Fruit fly (Drosophila melanogaster) whole organism, embryonic: ENCODE data around the gene Ptp4E.

Experiments
- Ada2b ChIP-seq: fragments of 200-800 bp; sonication (Bioruptor generic); IDR thresholded peaks from 2 replicates; pipeline ENCODE4 v1.3.6; 2022; ENCODE audit warnings: missing biosample characterization, missing genetic modification characterization
- Aef1 ChIP-seq: fragments of 200-800 bp; sonication (Bioruptor generic); IDR thresholded peaks from 3 replicates; pipeline ENCODE4 v1.3.6; 2022; ENCODE audit warnings: missing biosample characterization, missing genetic modification characterization
- Atf6 ChIP-seq: fragments of 200-800 bp; sonication (Bioruptor generic); IDR thresholded peaks from 2 replicates; pipeline ENCODE4 v1.3.6; 2022; ENCODE audit warnings: missing biosample characterization, missing genetic modification characterization
- Blimp-1 ChIP-seq: fragments of 200-800 bp; sonication (Bioruptor generic); optimal IDR thresholded peaks from 3 replicates; lab custom pipeline; 2018; ENCODE audit warnings: missing biosample characterization, missing genetic modification characterization, mild to moderate bottlenecking, moderate library complexity, missing genetic modification reagents
- CG12219 ChIP-seq: fragments of 200-800 bp; sonication (Bioruptor generic); optimal IDR thresholded peaks from 3 replicates; lab custom pipeline; 2018; ENCODE audit warnings: missing biosample characterization, mild to moderate bottlenecking, missing genetic modification characterization
- CG12299 ChIP-seq: fragments of 200-800 bp; sonication (Bioruptor generic); optimal IDR thresholded peaks from 2 replicates; lab custom pipeline; 2018; ENCODE audit warnings: missing biosample characterization, mild to moderate bottlenecking, missing genetic modification characterization
- CG14441 ChIP-seq: fragments of 200-800 bp; sonication (Bioruptor generic); IDR thresholded peaks from 2 replicates; pipeline ENCODE4 v1.3.6; 2022; ENCODE audit warnings: missing biosample characterization, missing genetic modification characterization
- CG15601 ChIP-seq: fragments of 200-800 bp; sonication (Bioruptor generic); optimal IDR thresholded peaks from 3 replicates; lab custom pipeline; 2019; ENCODE audit warnings: missing biosample characterization, mild to moderate bottlenecking, missing genetic modification characterization, moderate library complexity
- CG1602 ChIP-seq: fragments of 200-800 bp; sonication (Bioruptor generic); optimal IDR thresholded peaks from 3 replicates; lab custom pipeline; 2016; ENCODE audit warnings: missing biosample characterization, missing genetic modification characterization
- CG17829 ChIP-seq: fragments of 200-800 bp; optimal IDR thresholded peaks from 2 replicates; lab custom pipeline; 2019; ENCODE audit warnings: missing biosample characterization, mild to moderate bottlenecking, missing genetic modification characterization, moderate library complexity
- CG18011 ChIP-seq: fragments of 200-800 bp; sonication (Bioruptor generic); optimal IDR thresholded peaks from 2 replicates; lab custom pipeline; 2017; ENCODE audit warnings: missing biosample characterization, missing genetic modification characterization, mild to moderate bottlenecking, moderate library complexity, missing genotype
- CG2202 ChIP-seq: fragments of 200-800 bp; sonication (Bioruptor generic); optimal IDR thresholded peaks from 2 replicates; lab custom pipeline; 2018; ENCODE audit warnings: missing biosample characterization, mild to moderate bottlenecking, missing genetic modification characterization
- CG2875 ChIP-seq: fragments of 200-800 bp; sonication (Bioruptor generic); optimal IDR thresholded peaks from 2 replicates; lab custom pipeline; 2017; ENCODE audit warnings: missing biosample characterization, mild to moderate bottlenecking, missing genetic modification characterization, missing genetic modification reagents
- CG30403 ChIP-seq: fragments of 200-800 bp; sonication (Bioruptor generic); optimal IDR thresholded peaks from 3 replicates; lab custom pipeline; 2016; ENCODE audit warnings: missing biosample characterization, missing genetic modification characterization
- CG31365 ChIP-seq: fragments of 200-800 bp; sonication (Bioruptor generic); optimal IDR thresholded peaks from 2 replicates; lab custom pipeline; 2018; ENCODE audit warnings: missing biosample characterization, mild to moderate bottlenecking, missing genetic modification characterization
- CG31388 ChIP-seq: fragments of 200-800 bp; sonication (Bioruptor generic); optimal IDR thresholded peaks from 2 replicates; lab custom pipeline; 2016; ENCODE audit warnings: missing biosample characterization, missing genetic modification characterization
- CG6683 ChIP-seq: fragments of 200-800 bp; sonication (Bioruptor generic); optimal IDR thresholded peaks from 2 replicates; lab custom pipeline; 2017; ENCODE audit warnings: missing biosample characterization, mild to moderate bottlenecking, missing genetic modification characterization, missing genetic modification reagents
- CG6689 ChIP-seq: fragments of 200-800 bp; sonication (Bioruptor generic); IDR thresholded peaks from 2 replicates; pipeline ENCODE4 v1.3.6; 2022; ENCODE audit warnings: missing biosample characterization, missing genetic modification characterization
- CG6854 ChIP-seq: fragments of 200-800 bp; sonication (Bioruptor generic); optimal IDR thresholded peaks from 3 replicates; lab custom pipeline; 2017; ENCODE audit warnings: missing biosample characterization, mild to moderate bottlenecking, missing genetic modification characterization
- CG9932 ChIP-seq: fragments of 200-800 bp; sonication (Bioruptor generic); IDR thresholded peaks from 2 replicates; pipeline ENCODE4 v1.3.6; 2022; ENCODE audit warnings: missing biosample characterization, missing genetic modification characterization
- CTCF ChIP-seq: fragments of 200-800 bp; sonication (Bioruptor generic); optimal IDR thresholded peaks from 2 replicates; lab custom pipeline; 2017; ENCODE audit warnings: missing biosample characterization, mild to moderate bottlenecking, missing genetic modification characterization, moderate library complexity
- D19B ChIP-seq: fragments of 200-800 bp; sonication (Bioruptor generic); optimal IDR thresholded peaks from 2 replicates; lab custom pipeline; 2017; ENCODE audit warnings: missing biosample characterization, mild to moderate bottlenecking, missing genetic modification characterization
- Elba2 ChIP-seq: fragments of 200-800 bp; sonication (Bioruptor generic); optimal IDR thresholded peaks from 3 replicates; lab custom pipeline; 2016; ENCODE audit warnings: missing biosample characterization, missing genetic modification characterization
- Neu2 ChIP-seq: fragments of 200-800 bp; sonication (Bioruptor generic); optimal IDR thresholded peaks from 3 replicates; lab custom pipeline; 2016; ENCODE audit warnings: missing biosample characterization, missing genetic modification characterization, borderline replicate concordance
- Nf-YA ChIP-seq: fragments of 200-800 bp; sonication (Bioruptor generic); IDR thresholded peaks from 2 replicates; pipeline ENCODE4 v1.3.6; 2022; ENCODE audit warnings: missing biosample characterization, missing genetic modification characterization
- Poxn ChIP-seq: fragments of 200-800 bp; sonication (Bioruptor generic); IDR thresholded peaks from 2 replicates; pipeline ENCODE4 v1.3.6; 2022; ENCODE audit warnings: missing biosample characterization, missing genetic modification characterization
- ac ChIP-seq: fragments of 200-800 bp; sonication (Bioruptor generic); optimal IDR thresholded peaks from 3 replicates; lab custom pipeline; 2017; ENCODE audit warnings: missing biosample characterization, mild to moderate bottlenecking, missing genetic modification characterization
- ara ChIP-seq: fragments of 200-800 bp; sonication (Bioruptor generic); IDR thresholded peaks from 2 replicates; pipeline ENCODE4 v1.3.6; 2022; ENCODE audit warnings: missing biosample characterization, missing genetic modification characterization
- bcd ChIP-seq: fragments of 200-800 bp; sonication (Bioruptor generic); optimal IDR thresholded peaks from 2 replicates; lab custom pipeline; 2017; ENCODE audit warnings: missing biosample characterization, mild to moderate bottlenecking, missing genetic modification characterization
- bowl ChIP-seq: fragments of 200-800 bp; sonication (Bioruptor generic); IDR thresholded peaks from 2 replicates; pipeline ENCODE4 v1.3.6; 2022; ENCODE audit warnings: missing biosample characterization, missing genetic modification characterization
- br ChIP-seq: fragments of >200 bp; optimal IDR thresholded peaks from 2 replicates; lab custom pipeline; 2017
- caup ChIP-seq: fragments of 200-800 bp; sonication (Bioruptor generic); optimal IDR thresholded peaks from 3 replicates; lab custom pipeline; 2017; ENCODE audit warnings: missing biosample characterization, mild to moderate bottlenecking, missing genetic modification characterization, moderate library complexity; ENCODE audit not compliant: severe bottlenecking
- en ChIP-seq: fragments of 200-800 bp; sonication (Bioruptor generic); optimal IDR thresholded peaks from 2 replicates; lab custom pipeline; 2016; ENCODE audit warnings: missing biosample characterization, missing genetic modification characterization
- fd64A ChIP-seq: fragments of 200-800 bp; sonication (Bioruptor generic); optimal IDR thresholded peaks from 3 replicates; lab custom pipeline; 2018; ENCODE audit warnings: missing biosample characterization, mild to moderate bottlenecking, missing genetic modification characterization
- fru ChIP-seq: fragments of >200 bp; optimal IDR thresholded peaks from 2 replicates; lab custom pipeline; 2017
- gsb-n ChIP-seq: fragments of 200-800 bp; sonication (Bioruptor generic); optimal IDR thresholded peaks from 3 replicates; lab custom pipeline; 2018; ENCODE audit warnings: missing biosample characterization, mild to moderate bottlenecking, missing genetic modification characterization
- kni ChIP-seq: fragments of 200-800 bp; sonication (Bioruptor generic); optimal IDR thresholded peaks from 3 replicates; lab custom pipeline; 2017; ENCODE audit warnings: mild to moderate bottlenecking, missing biosample characterization, missing genetic modification reagents, missing genetic modification characterization
- mld ChIP-seq: fragments of 200-800 bp; sonication (Bioruptor generic); IDR thresholded peaks from 3 replicates; pipeline ENCODE4 v1.3.6; 2022; ENCODE audit warnings: missing biosample characterization, missing genetic modification characterization; ENCODE audit not compliant: partially characterized antibody
- nau ChIP-seq: fragments of 200-800 bp; sonication (Bioruptor generic); optimal IDR thresholded peaks from 3 replicates; lab custom pipeline; 2017; ENCODE audit warnings: missing biosample characterization, mild to moderate bottlenecking, missing genetic modification characterization, missing genetic modification reagents
- onecut ChIP-seq: fragments of 200-800 bp; sonication (Bioruptor generic); IDR thresholded peaks from 2 replicates; pipeline ENCODE4 v1.3.6; 2022; ENCODE audit warnings: missing biosample characterization, missing genetic modification characterization
- sens ChIP-seq: fragments of 200-800 bp; sonication (Bioruptor generic); peaks from one replicate; lab custom pipeline; 2016; ENCODE audit warnings: missing biosample characterization, missing genetic modification characterization
- sim ChIP-seq: fragments of 200-800 bp; sonication (Bioruptor generic); IDR thresholded peaks from 2 replicates; pipeline ENCODE4 v1.3.6; 2022; ENCODE audit warnings: missing biosample characterization, missing genetic modification characterization
- stc ChIP-seq: fragments of 200-800 bp; sonication (Bioruptor generic); IDR thresholded peaks from 2 replicates; pipeline ENCODE4 v1.3.6; 2022; ENCODE audit warnings: missing biosample characterization, missing genetic modification characterization
- stwl ChIP-seq: fragments of 200-800 bp; sonication (Bioruptor generic); optimal IDR thresholded peaks from 3 replicates; lab custom pipeline; 2018; ENCODE audit warnings: missing biosample characterization, mild to moderate bottlenecking, missing genetic modification characterization, moderate library complexity
- sug ChIP-seq: fragments of 200-800 bp; optimal IDR thresholded peaks from 2 replicates; lab custom pipeline; 2019; ENCODE audit warnings: missing biosample characterization, mild to moderate bottlenecking, missing genetic modification characterization, moderate library complexity
- tap ChIP-seq: fragments of 200-800 bp; optimal IDR thresholded peaks from 3 replicates; lab custom pipeline; 2019; ENCODE audit warnings: missing biosample characterization, mild to moderate bottlenecking, missing genetic modification characterization, moderate library complexity
- tio ChIP-seq: fragments of 200-800 bp; sonication (Bioruptor generic); optimal IDR thresholded peaks from 2 replicates; lab custom pipeline; 2017; ENCODE audit warnings: missing biosample characterization, missing genetic modification characterization, inconsistent platforms
- tup ChIP-seq: fragments of 200-800 bp; sonication (Bioruptor generic); optimal IDR thresholded peaks from 2 replicates; lab custom pipeline; 2016; ENCODE audit warnings: missing biosample characterization, mild to moderate bottlenecking, missing genetic modification characterization, moderate library complexity
- tx ChIP-seq: fragments of 200-800 bp; sonication (Bioruptor generic); optimal IDR thresholded peaks from 2 replicates; lab custom pipeline; 2016; ENCODE audit warnings: missing biosample characterization, missing genetic modification characterization
- vfl ChIP-seq: fragments of 200-800 bp; sonication (Bioruptor generic); optimal IDR thresholded peaks from 2 replicates; lab custom pipeline; 2016; ENCODE audit warnings: missing biosample characterization, missing genetic modification characterization

The Ptp4E gene

dm6 chrX:4909938-4910778, 28.8 kb upstream of the Ptp4E start (continued):
- TF ChIP-seq tup (GFP tag; lab: Kevin White, UChicago): peak; percentile 99
- TF ChIP-seq Neu2 (GFP tag; lab: Kevin White, UChicago): peak; percentile 97
- TF ChIP-seq CG14441 (GFP tag; lab: Robert Waterston, UW): peak; percentile 100
- TF ChIP-seq D19B: peak; percentile 98
- peak; percentile 100 for TF ChIP-seq CG1602
- peak; percentile 80 for TF ChIP-seq CTCF (GFP tag; lab: Kevin White, UChicago)
- TF ChIP-seq vfl (GFP tag; lab: Kevin White, UChicago): peak; percentile 100
- peak; percentile 100 for TF ChIP-seq gsb-n
- peak; percentile 100 for TF ChIP-seq caup (GFP tag; lab: Kevin White, UChicago)
- peak; percentile 99 for TF ChIP-seq fd64A
- TF ChIP-seq Nf-YA: peak; percentile 99
- TF ChIP-seq CG9932: peak; percentile 100
- TF ChIP-seq CG6689 (GFP tag; lab: Robert Waterston, UW): peak; percentile 99
- peak; percentile 99 for TF ChIP-seq CG15601 (tag; lab: Kevin White, UChicago)
- peak; percentile 99 for TF ChIP-seq Poxn
- peak; percentile 95 for TF ChIP-seq CG31365 (tag; lab: Kevin White, UChicago)
- peak; percentile 100 for TF ChIP-seq CG6854
- TF ChIP-seq Ada2b (GFP tag; lab: Robert Waterston, UW): peak; percentile 100
- TF ChIP-seq br (lab: Kevin White, UChicago): no peak
- TF ChIP-seq stwl: peak; percentile 76
- TF ChIP-seq CG31388 (GFP tag; lab: Kevin White, UChicago): peak; percentile 99
- TF ChIP-seq CG30403 (GFP tag; lab: Kevin White, UChicago): peak; percentile 100
- peak; percentile 100 for TF ChIP-seq CG12219
- peak; percentile 99 for TF ChIP-seq onecut (GFP tag; lab: Robert Waterston, UW)
- peak; percentile 93 for TF ChIP-seq Elba2 (GFP tag; lab: Kevin White, UChicago)
- TF ChIP-seq mld (GFP tag; lab: Robert Waterston, UW): no peak
- TF ChIP-seq bcd: peak; percentile 100
- peak; percentile 99 for TF ChIP-seq sim
- peak; percentile 99 for TF ChIP-seq bowl (GFP tag; lab: Robert Waterston, UW)
- TF ChIP-seq fru (lab: Kevin White, UChicago): no peak
- peak; percentile 99 for TF ChIP-seq sug (tag; lab: Kevin White, UChicago)
- TF ChIP-seq Aef1 (GFP tag; lab: Robert Waterston, UW): peak; percentile 100
- TF ChIP-seq tap (tag; lab: Kevin White, UChicago): peak; percentile 100
- TF ChIP-seq tio: peak; percentile 100
- peak; percentile 99 for TF ChIP-seq Blimp-1 (GFP tag; lab: Kevin White, UChicago)
- TF ChIP-seq CG17829 (tag; lab: Kevin White, UChicago): peak; percentile 100
- TF ChIP-seq tx (GFP tag; lab: Kevin White, UChicago): peak; percentile 99
- peak; percentile 94 for TF ChIP-seq CG18011 (GFP tag; lab: Kevin White, UChicago)
- TF ChIP-seq sens (GFP tag; lab: Kevin White, UChicago): peak; percentile 100
- TF ChIP-seq CG12299 (tag; lab: Kevin White, UChicago): peak; percentile 99
- TF ChIP-seq CG6683 (GFP tag; lab: Kevin White, UChicago): peak; percentile 99
- TF ChIP-seq ac (GFP tag; lab: Kevin White, UChicago): peak; percentile 99
- peak; percentile 100 for TF ChIP-seq nau
- peak; percentile 100 for TF ChIP-seq ara (GFP tag; lab: Robert Waterston, UW)
- TF ChIP-seq CG2202 (tag; lab: Kevin White, UChicago): peak; percentile 99
- peak; percentile 92 for TF ChIP-seq kni (GFP tag; lab: Kevin White, UChicago)
- TF ChIP-seq en (GFP tag; lab: Kevin White, UChicago): peak; percentile 99
- TF ChIP-seq stc (GFP tag; lab: Robert Waterston, UW): peak; percentile 100
- TF ChIP-seq CG2875 (GFP tag; lab: Kevin White, UChicago): peak; percentile 99
- TF ChIP-seq Atf6 (GFP tag; lab: Robert Waterston, UW): peak; percentile 100
